Fruit fly (Drosophila melanogaster): ENCODE results near the gene smog.
A peak's percentile ranks its signal among the peaks of the same experiment; 100 is the strongest.

Gene smog

DNA sequence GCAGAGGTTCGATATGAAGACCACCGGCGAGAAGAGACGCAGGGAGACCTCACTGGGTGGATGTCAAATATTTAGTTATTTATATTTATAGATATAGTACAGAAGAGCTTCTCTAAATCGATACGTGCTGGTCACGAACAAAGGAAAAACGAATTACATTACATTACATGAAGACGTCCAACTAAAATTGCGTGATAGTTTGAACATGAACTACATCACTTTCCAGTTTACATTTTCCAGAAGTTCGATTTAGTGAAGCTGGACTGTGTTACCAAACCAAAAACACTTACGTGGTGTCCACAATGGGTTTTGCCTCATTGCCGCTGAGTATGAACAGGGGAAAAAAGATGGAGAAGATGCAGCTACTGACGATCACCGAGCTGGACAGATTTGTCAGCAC, 16.5 kb upstream of the smog start (continued):
- TF ChIP-seq HLH3B (GFP tag; IDR thresholded peaks at IDR 0.05): no peak
- peak; percentile 58 for TF ChIP-seq Med (GFP tag)

DNA sequence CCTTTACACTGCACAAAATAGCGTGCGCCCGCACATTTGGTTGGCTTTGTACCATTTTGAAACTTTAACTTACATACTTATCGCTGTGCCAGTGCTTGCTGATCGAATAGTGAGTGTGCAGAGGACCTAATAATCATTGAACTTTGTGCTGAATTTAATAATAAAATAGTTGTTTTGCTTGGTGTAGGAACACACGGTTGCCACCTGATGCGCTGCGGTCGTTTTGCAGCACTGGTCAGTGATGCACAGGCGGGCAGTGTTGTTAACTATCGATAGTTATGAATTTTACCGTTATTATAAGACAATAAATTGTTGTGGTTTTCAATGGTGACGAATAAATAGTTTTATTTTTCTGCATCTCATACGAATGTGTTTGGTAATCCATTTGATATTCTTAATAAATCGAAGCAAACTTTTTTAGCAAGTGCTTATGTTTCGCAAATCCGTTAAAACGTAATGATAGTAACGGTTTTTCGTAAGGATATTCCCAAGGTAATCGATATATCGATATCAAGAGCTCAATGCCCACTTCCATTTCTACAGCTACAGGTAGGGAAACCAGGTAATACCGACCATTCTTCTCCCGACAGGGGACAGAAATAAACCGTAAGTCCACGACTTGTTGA, 14.8 kb upstream of the smog start, which contains the start of the genes tank and CG12194:
TSS of gene tank (minus strand) at position 228 of the 626 bp plus-strand sequence.
TSS of gene CG12194 (plus strand) at position 576 of the 626 bp plus-strand sequence.
- TF ChIP-seq Neu2 (GFP tag; optimal IDR thresholded peaks at IDR 0.05; ENCODE audit: borderline replicate concordance) (peak; percentile 93), TFAM (GFP tag; optimal IDR thresholded peaks at IDR 0.05) (peak; percentile 94), CkIIα-i1 (GFP tag; IDR thresholded peaks at IDR 0.05) (peak; percentile 97), CG7987 (GFP tag; optimal IDR thresholded peaks at IDR 0.05) (peak; percentile 98), Stat92E (GFP tag; optimal IDR thresholded peaks at IDR 0.05) (peak in 1 of 3 experiments; percentile 81), CG4328 (GFP tag; optimal IDR thresholded peaks at IDR 0.05) (peak; percentile 85), Deaf1 (tag; optimal IDR thresholded peaks at IDR 0.05) (peak; percentile 87), aop (GFP tag; IDR thresholded peaks at IDR 0.05) (peak; percentile 95), gsb (GFP tag; IDR thresholded peaks at IDR 0.05) (peak; percentile 98), salm (tag; optimal IDR thresholded peaks at IDR 0.05) (peak; percentile 98), BtbVII (GFP tag; optimal IDR thresholded peaks at IDR 0.05) (peak; percentile 98), bowl (GFP tag; IDR thresholded peaks at IDR 0.05) (peak; percentile 97), jing (GFP tag; optimal IDR thresholded peaks at IDR 0.05) (peak; percentile 99), abd-A (tag; optimal IDR thresholded peaks at IDR 0.05) (no peak), CG12236 (GFP tag; optimal IDR thresholded peaks at IDR 0.05) (peak; percentile 99), klu (GFP tag; IDR thresholded peaks at IDR 0.05) (peak; percentile 98), oc (tag; optimal IDR thresholded peaks at IDR 0.05) (peak; percentile 99), en (GFP tag; optimal IDR thresholded peaks at IDR 0.05) (peak; percentile 99), Max (GFP tag; optimal IDR thresholded peaks at IDR 0.05) (peak; percentile 98), HmgZ (tag; optimal IDR thresholded peaks at IDR 0.05) (peak; percentile 99), wdn (GFP tag; IDR thresholded peaks at IDR 0.05) (peak; percentile 99), h (optimal IDR thresholded peaks at IDR 0.05) (no peak), NfI (GFP tag; optimal IDR thresholded peaks at IDR 0.05) (peak; percentile 99), CG15696 (tag; optimal IDR thresholded peaks at IDR 0.05) (peak; percentile 86), CG9817 (tag; optimal IDR thresholded peaks at IDR 0.05) (peak; percentile 97), HLH3B (GFP tag; IDR thresholded peaks at IDR 0.05) (peak; percentile 99), cg (GFP tag; optimal IDR thresholded peaks at IDR 0.05) (no peak), CG6254 (GFP tag; optimal IDR thresholded peaks at IDR 0.05) (peak; percentile 97), usp (GFP tag; optimal IDR thresholded peaks at IDR 0.05) (no peak), CG10462 (GFP tag; optimal IDR thresholded peaks at IDR 0.05) (peak; percentile 98), CG1603 (tag; optimal IDR thresholded peaks at IDR 0.05) (peak; percentile 99), tap (tag; optimal IDR thresholded peaks at IDR 0.05) (peak; percentile 98), exex (tag; optimal IDR thresholded peaks at IDR 0.05) (peak; percentile 85), CG2889 (GFP tag; IDR thresholded peaks at IDR 0.05) (peak; percentile 99), stwl (tag; optimal IDR thresholded peaks at IDR 0.05) (peak; percentile 84), Taf1 (GFP tag; IDR thresholded peaks at IDR 0.05) (peak; percentile 97), toy (GFP tag; IDR thresholded peaks at IDR 0.05) (peak; percentile 97), CG16813 (GFP tag; IDR thresholded peaks at IDR 0.05; ENCODE audit: partially characterized antibody) (peak; percentile 82), CG14667 (GFP tag; IDR thresholded peaks at IDR 0.05) (peak; percentile 99), CTCF (GFP tag; optimal IDR thresholded peaks at IDR 0.05) (peak; percentile 73), CG7357 (GFP tag; IDR thresholded peaks at IDR 0.05) (peak; percentile 96), CG3065 (GFP tag; optimal IDR thresholded peaks at IDR 0.05) (peak; percentile 99), CG12744 (GFP tag; optimal IDR thresholded peaks at IDR 0.05) (peak; percentile 98), B-H2 (GFP tag; optimal IDR thresholded peaks at IDR 0.05) (peak; percentile 77), scrt (GFP tag; optimal IDR thresholded peaks at IDR 0.05) (peak; percentile 95), CG11456 (GFP tag; IDR thresholded peaks at IDR 0.05) (peak; percentile 99), CG13424 (tag; optimal IDR thresholded peaks at IDR 0.05) (peak; percentile 97), Atf-2 (GFP tag; optimal IDR thresholded peaks at IDR 0.05) (peak; percentile 99)
